Worm (Caenorhabditis elegans) whole organism, L1 larva: ENCODE measurements around the gene mrp-8.

Experiments
- F16B12.6 ChIP-seq: fragments of 150-350 bp; optimal IDR thresholded peaks from 2 replicates; lab custom pipeline; 2014; ENCODE audit warnings: missing biosample characterization, missing genetic modification characterization
- alr-1 ChIP-seq: fragments of 200-800 bp; sonication (Bioruptor generic); optimal IDR thresholded peaks from 2 replicates; lab custom pipeline; 2018; ENCODE audit warnings: borderline replicate concordance, mild to moderate bottlenecking, missing genetic modification characterization, missing compliant biosample characterization
- ama-1 ChIP-seq: fragments of 150-350 bp; optimal IDR thresholded peaks from 2 replicates; lab custom pipeline; 2014
- blmp-1 ChIP-seq: fragments of 150-350 bp; optimal IDR thresholded peaks from 2 replicates; lab custom pipeline; 2014; ENCODE audit warnings: missing biosample characterization, missing genetic modification characterization
- ceh-63 ChIP-seq: fragments of 200-800 bp; sonication (Bioruptor generic); optimal IDR thresholded peaks from 2 replicates; lab custom pipeline; 2018; ENCODE audit warnings: mild to moderate bottlenecking, missing genetic modification characterization, missing compliant biosample characterization
- dpl-1 ChIP-seq, 3 experiments: fragments of 150-350 bp in 2 of 3; sonication (generic microtip) in 1 of 3; optimal IDR thresholded peaks; 2 replicates each; lab custom pipeline; 2014 to 2017; ENCODE audit warnings: missing biosample characterization in 3 of 3, missing genetic modification characterization in 3 of 3, missing genetic modification reagents in 3 of 3
- efl-1 ChIP-seq, 4 experiments: fragments of 150-350 bp; optimal IDR thresholded peaks in 3 of 4; peaks in 1 of 4; 1 replicate in 1 of 4; 2 replicates in 3 of 4; lab custom pipeline; 2014; ENCODE audit warnings: missing biosample characterization in 2 of 4, missing genetic modification characterization in 2 of 4, missing genetic modification reagents in 2 of 4
- elt-2 ChIP-seq: sonication (generic microtip); optimal IDR thresholded peaks from 2 replicates; lab custom pipeline; 2016; ENCODE audit warnings: missing genetic modification characterization, mild to moderate bottlenecking, inconsistent platforms, missing compliant biosample characterization, missing genetic modification reagents
- elt-3 ChIP-seq, 6 experiments: fragments of 150-350 bp in 1 of 6; sonication (generic microtip); optimal IDR thresholded peaks; 2 replicates each; lab custom pipeline; 2017 to 2018; ENCODE audit warnings: missing biosample characterization in 6 of 6, missing genetic modification characterization in 6 of 6, inconsistent platforms in 1 of 6
- hlh-4 ChIP-seq: sonication (generic microtip); optimal IDR thresholded peaks from 2 replicates; lab custom pipeline; 2016; ENCODE audit warnings: mild to moderate bottlenecking, missing genetic modification characterization, missing compliant biosample characterization
- hpl-2 ChIP-seq: fragments of 150-350 bp; optimal IDR thresholded peaks from 2 replicates; lab custom pipeline; 2014; ENCODE audit warnings: missing biosample characterization, missing genetic modification reagents, missing genetic modification characterization
- irx-1 ChIP-seq: sonication (generic microtip); optimal IDR thresholded peaks from 2 replicates; lab custom pipeline; 2016; ENCODE audit warnings: missing genetic modification characterization, missing compliant biosample characterization
- jun-1 ChIP-seq: fragments of 150-350 bp; optimal IDR thresholded peaks from 2 replicates; lab custom pipeline; 2014; ENCODE audit warnings: missing biosample characterization, missing genetic modification reagents, missing genetic modification characterization
- lin-13 ChIP-seq: fragments of 150-350 bp; optimal IDR thresholded peaks from 2 replicates; lab custom pipeline; 2014; ENCODE audit warnings: missing biosample characterization, missing genetic modification reagents, missing genetic modification characterization
- lin-14 ChIP-seq: fragments of 200-800 bp; sonication (Bioruptor generic); optimal IDR thresholded peaks from 2 replicates; lab custom pipeline; 2018; ENCODE audit warnings: mild to moderate bottlenecking, missing genetic modification characterization, moderate library complexity, missing compliant biosample characterization
- lin-35 ChIP-seq, 2 experiments: fragments of 150-350 bp; optimal IDR thresholded peaks; 2 replicates each; lab custom pipeline; 2014; ENCODE audit warnings: missing biosample characterization in 2 of 2, missing genetic modification characterization in 2 of 2, missing genetic modification reagents in 2 of 2
- lsy-2 ChIP-seq, 2 experiments: fragments of 150-350 bp; optimal IDR thresholded peaks; 2 replicates each; lab custom pipeline; 2014; ENCODE audit warnings: missing biosample characterization in 2 of 2, missing genetic modification characterization in 2 of 2
- mdl-1 ChIP-seq, 2 experiments: fragments of 150-350 bp; optimal IDR thresholded peaks; 2 replicates each; lab custom pipeline; 2014 to 2017; ENCODE audit warnings: missing biosample characterization in 2 of 2, missing genetic modification characterization in 2 of 2, inconsistent platforms in 1 of 2
- mep-1 ChIP-seq: fragments of 150-350 bp; optimal IDR thresholded peaks from 2 replicates; lab custom pipeline; 2014; ENCODE audit warnings: missing biosample characterization, missing genetic modification characterization
- nhr-19 ChIP-seq: fragments of 200-800 bp; sonication (Bioruptor generic); conservative IDR thresholded peaks from 2 replicates; pipeline ENCODE4 v1.3.6; 2022; ENCODE audit warnings: missing genetic modification characterization, missing compliant biosample characterization
- nhr-85 ChIP-seq: sonication (generic microtip); peaks from one replicate; lab custom pipeline; 2016; ENCODE audit warnings: missing genetic modification characterization, inconsistent platforms, missing compliant biosample characterization
- nhr-90 ChIP-seq: sonication (generic microtip); optimal IDR thresholded peaks from 2 replicates; lab custom pipeline; 2016; ENCODE audit warnings: mild to moderate bottlenecking, missing genetic modification characterization, missing compliant biosample characterization; ENCODE audit not compliant: poor library complexity
- pax-3 ChIP-seq: fragments of 200-800 bp; sonication (Bioruptor generic); optimal IDR thresholded peaks from 2 replicates; lab custom pipeline; 2018; ENCODE audit warnings: mild to moderate bottlenecking, missing genetic modification characterization, moderate library complexity, missing compliant biosample characterization
- pqm-1 ChIP-seq: sonication (generic microtip); optimal IDR thresholded peaks from 3 replicates; lab custom pipeline; 2017; ENCODE audit warnings: missing biosample characterization, missing genetic modification characterization
- snu-23 ChIP-seq: sonication (generic microtip); optimal IDR thresholded peaks from 2 replicates; lab custom pipeline; 2016; ENCODE audit warnings: missing genetic modification characterization, missing compliant biosample characterization
- sptf-1 ChIP-seq: fragments of 150-350 bp; optimal IDR thresholded peaks from 2 replicates; lab custom pipeline; 2014; ENCODE audit warnings: missing biosample characterization, missing genetic modification characterization
- swsn-7 ChIP-seq: sonication (generic microtip); optimal IDR thresholded peaks from 2 replicates; lab custom pipeline; 2016; ENCODE audit warnings: missing genetic modification characterization, missing compliant biosample characterization
- tbx-2 ChIP-seq: sonication (generic microtip); optimal IDR thresholded peaks from 2 replicates; lab custom pipeline; 2016; ENCODE audit warnings: missing genetic modification characterization, missing compliant biosample characterization
- tlp-1 ChIP-seq: fragments of 150-350 bp; optimal IDR thresholded peaks from 2 replicates; lab custom pipeline; 2014; ENCODE audit warnings: missing biosample characterization, missing genetic modification characterization
- unc-30 ChIP-seq: sonication (generic microtip); optimal IDR thresholded peaks from 2 replicates; lab custom pipeline; 2017; ENCODE audit warnings: missing biosample characterization, missing genetic modification characterization
- zag-1 ChIP-seq: fragments of 150-350 bp; optimal IDR thresholded peaks from 2 replicates; lab custom pipeline; 2014; ENCODE audit warnings: missing biosample characterization, missing genetic modification characterization
- zip-4 ChIP-seq: fragments of 200-800 bp; sonication (Bioruptor generic); optimal IDR thresholded peaks from 2 replicates; lab custom pipeline; 2018; ENCODE audit warnings: mild to moderate bottlenecking, missing genetic modification characterization, moderate library complexity, missing compliant biosample characterization
- ztf-11 ChIP-seq, 2 experiments: sonication (generic microtip); optimal IDR thresholded peaks; 2 replicates each; lab custom pipeline; 2016 to 2017; ENCODE audit warnings: missing genetic modification characterization in 2 of 2, missing biosample characterization in 1 of 2, missing compliant biosample characterization in 1 of 2

mrp-8 gene

ce11 chrIII:12327528-12327997 lies 24.6 kb upstream of the mrp-8 start, which contains the start of the genes zip-12 and Y75B8A.63:
Gene zip-12, plus strand, starts transcription at chrIII:12327914.
Gene Y75B8A.63, plus strand, starts transcription at chrIII:12327947.
- peak; percentile 24 for TF ChIP-seq snu-23 (GFP tag; lab: Kevin White, UChicago)
- TF ChIP-seq elt-3 (tag; optimal IDR thresholded peaks at IDR 0.05; lab: Kevin White, UChicago): peak in 3 of 6 experiments; percentile 16 to 73 (median 31)
- TF ChIP-seq elt-2 (tag; lab: Kevin White, UChicago): peak; percentile 53
- no peak for TF ChIP-seq pax-3 (tag; lab: Kevin White, UChicago)
- no peak for TF ChIP-seq hlh-4 (tag; lab: Kevin White, UChicago)
- no peak for TF ChIP-seq ztf-11 (tag; optimal IDR thresholded peaks at IDR 0.05; lab: Kevin White, UChicago)
- peak; percentile 41 for TF ChIP-seq lin-14 (GFP tag; lab: Kevin White, UChicago)
- no peak for TF ChIP-seq unc-30 (tag; lab: Kevin White, UChicago)
- no peak for TF ChIP-seq alr-1 (tag; lab: Kevin White, UChicago)
- no peak for TF ChIP-seq zip-4
- no peak for TF ChIP-seq lin-13
- no peak for TF ChIP-seq efl-1 (optimal IDR thresholded peaks at IDR 0.05; lab: Kevin White, UChicago)
- no peak for TF ChIP-seq efl-1 (GFP tag; optimal IDR thresholded peaks at IDR 0.05 in 1 of 2; lab: Kevin White, UChicago)
- TF ChIP-seq ama-1 (lab: Kevin White, UChicago): no peak
- peak; percentile 40 for TF ChIP-seq blmp-1 (tag; lab: Kevin White, UChicago)
- no peak for TF ChIP-seq mdl-1 (tag; optimal IDR thresholded peaks at IDR 0.05; lab: Kevin White, UChicago)
- TF ChIP-seq hpl-2 (GFP tag; lab: Kevin White, UChicago): peak; percentile 16
- peak in 1 of 2 experiments; percentile 39 for TF ChIP-seq lin-35 (GFP tag; optimal IDR thresholded peaks at IDR 0.05; lab: Kevin White, UChicago)
- TF ChIP-seq dpl-1 (GFP tag; optimal IDR thresholded peaks at IDR 0.05; lab: Kevin White, UChicago): no peak
- TF ChIP-seq ceh-63 (GFP tag; lab: Kevin White, UChicago): no peak
- no peak for TF ChIP-seq nhr-85

ce11 chrIII:12325284-12325683 lies 22.3 kb upstream of the mrp-8 start:
- no peak for TF ChIP-seq lsy-2 (tag; optimal IDR thresholded peaks at IDR 0.05; lab: Kevin White, UChicago)
- peak; percentile 10 for TF ChIP-seq mep-1 (tag; lab: Kevin White, UChicago)
- TF ChIP-seq lin-14 (GFP tag; lab: Kevin White, UChicago): peak; percentile 37
- TF ChIP-seq mdl-1 (tag; optimal IDR thresholded peaks at IDR 0.05; lab: Kevin White, UChicago): no peak
- no peak for TF ChIP-seq irx-1 (tag; lab: Kevin White, UChicago)
- TF ChIP-seq snu-23 (GFP tag; lab: Kevin White, UChicago): peak; percentile 26
- peak; percentile 11 for TF ChIP-seq jun-1 (tag; lab: Kevin White, UChicago)
- peak; percentile 68 for TF ChIP-seq nhr-85
- no peak for TF ChIP-seq efl-1 (optimal IDR thresholded peaks at IDR 0.05; lab: Kevin White, UChicago)
- TF ChIP-seq efl-1 (GFP tag; optimal IDR thresholded peaks at IDR 0.05 in 1 of 2; lab: Kevin White, UChicago): peak in 1 of 2 experiments; percentile 64
- TF ChIP-seq lin-13: no peak
- peak; percentile 14 for TF ChIP-seq nhr-90 (tag; lab: Kevin White, UChicago)
- TF ChIP-seq elt-2 (tag; lab: Kevin White, UChicago): peak; percentile 82
- TF ChIP-seq hpl-2 (GFP tag; lab: Kevin White, UChicago): no peak
- TF ChIP-seq elt-3 (tag; optimal IDR thresholded peaks at IDR 0.05; lab: Kevin White, UChicago): peak in 1 of 6 experiments; percentile 86
- TF ChIP-seq nhr-19 (GFP tag; lab: Robert Waterston, UW): 0 out of 2 replicates have a peak, but pooled peaks have one; percentile 5
- no peak for TF ChIP-seq zag-1
- no peak for TF ChIP-seq F16B12.6 (tag; lab: Kevin White, UChicago)
- peak; percentile 11 for TF ChIP-seq blmp-1 (tag; lab: Kevin White, UChicago)
- TF ChIP-seq lin-35 (GFP tag; optimal IDR thresholded peaks at IDR 0.05; lab: Kevin White, UChicago): peak in 1 of 2 experiments; percentile 50
- TF ChIP-seq, all 84 proteins: peak for 12

- TF ChIP-seq hpl-2 (GFP tag; lab: Kevin White, UChicago) (no peak), pax-3 (tag; lab: Kevin White, UChicago) (peak; percentile 52), elt-2 (tag; lab: Kevin White, UChicago) (peak; percentile 80), swsn-7 (tag; lab: Kevin White, UChicago) (no peak), lin-35 (GFP tag; optimal IDR thresholded peaks at IDR 0.05; lab: Kevin White, UChicago) (peak in 1 of 2 experiments; percentile 18), sptf-1 (tag; lab: Kevin White, UChicago) (no peak), jun-1 (tag; lab: Kevin White, UChicago) (peak; percentile 78), tbx-2 (tag; lab: Kevin White, UChicago) (no peak), pqm-1 (tag; lab: Kevin White, UChicago) (peak; percentile 97), alr-1 (tag; lab: Kevin White, UChicago) (no peak), tlp-1 (tag; lab: Kevin White, UChicago) (peak; percentile 13), snu-23 (GFP tag; lab: Kevin White, UChicago) (no peak), efl-1 (optimal IDR thresholded peaks at IDR 0.05; lab: Kevin White, UChicago) (no peak), efl-1 (GFP tag; optimal IDR thresholded peaks at IDR 0.05 in 1 of 2; lab: Kevin White, UChicago) (peak in 1 of 2 experiments; percentile 60)
Measured at ce11 chrIII:12318794-12319193, 15.8 kb upstream of the mrp-8 start, which contains the start of gene Y75B8A.28. Gene Y75B8A.28, plus strand, starts transcription at chrIII:12319089.
